Fruit fly (Drosophila melanogaster) whole organism: ENCODE results near the gene Acsf2.

Experiments
- CG8478 ChIP-seq: fragments of >200 bp; optimal IDR thresholded peaks from 2 replicates; lab custom pipeline; 2018; ENCODE audit warnings: inconsistent platforms
- Dll ChIP-seq: fragments of >200 bp; optimal IDR thresholded peaks from 2 replicates; lab custom pipeline; 2017
- EcR ChIP-seq, 2 experiments: fragments of >200 bp; optimal IDR thresholded peaks; 2 replicates each; lab custom pipeline; 2017; ENCODE audit warnings: missing biosample characterization in 2 of 2, missing genetic modification characterization in 2 of 2, missing genetic modification reagents in 2 of 2
- pan ChIP-seq: fragments of >200 bp; optimal IDR thresholded peaks from 2 replicates; lab custom pipeline; 2017
- psq ChIP-seq: fragments of >200 bp; optimal IDR thresholded peaks from 2 replicates; lab custom pipeline; 2017
- usp ChIP-seq: fragments of >200 bp; optimal IDR thresholded peaks from 2 replicates; lab custom pipeline; 2017; ENCODE audit warnings: missing biosample characterization, missing genetic modification characterization, mixed read lengths

Acsf2 gene

dm6 chr2L:5348591-5348990 is 6.6 kb upstream of the Acsf2 start:
- TF ChIP-seq psq (lab: Kevin White, UChicago) = no peak
- no peak for TF ChIP-seq EcR (GFP tag; optimal IDR thresholded peaks at IDR 0.05; lab: Kevin White, UChicago)
- TF ChIP-seq Dll (lab: Kevin White, UChicago) = no peak
- no peak for TF ChIP-seq CG8478 (lab: Kevin White, UChicago)
- no peak for TF ChIP-seq usp (GFP tag; lab: Kevin White, UChicago)
- TF ChIP-seq pan (lab: Kevin White, UChicago) = no peak

- TF ChIP-seq psq (lab: Kevin White, UChicago) = no peak
- TF ChIP-seq pan (lab: Kevin White, UChicago) = no peak
- no peak for TF ChIP-seq EcR (GFP tag; optimal IDR thresholded peaks at IDR 0.05; lab: Kevin White, UChicago)
- no peak for TF ChIP-seq Dll (lab: Kevin White, UChicago)
- no peak for TF ChIP-seq CG8478 (lab: Kevin White, UChicago)
- TF ChIP-seq usp (GFP tag; lab: Kevin White, UChicago) = no peak
These were observed 3.9 kb upstream of the Acsf2 start, which contains the start of gene nompC for dm6 chr2L:5345900-5346299. Gene nompC (plus strand): TSS chr2L:5346200.

DNA sequence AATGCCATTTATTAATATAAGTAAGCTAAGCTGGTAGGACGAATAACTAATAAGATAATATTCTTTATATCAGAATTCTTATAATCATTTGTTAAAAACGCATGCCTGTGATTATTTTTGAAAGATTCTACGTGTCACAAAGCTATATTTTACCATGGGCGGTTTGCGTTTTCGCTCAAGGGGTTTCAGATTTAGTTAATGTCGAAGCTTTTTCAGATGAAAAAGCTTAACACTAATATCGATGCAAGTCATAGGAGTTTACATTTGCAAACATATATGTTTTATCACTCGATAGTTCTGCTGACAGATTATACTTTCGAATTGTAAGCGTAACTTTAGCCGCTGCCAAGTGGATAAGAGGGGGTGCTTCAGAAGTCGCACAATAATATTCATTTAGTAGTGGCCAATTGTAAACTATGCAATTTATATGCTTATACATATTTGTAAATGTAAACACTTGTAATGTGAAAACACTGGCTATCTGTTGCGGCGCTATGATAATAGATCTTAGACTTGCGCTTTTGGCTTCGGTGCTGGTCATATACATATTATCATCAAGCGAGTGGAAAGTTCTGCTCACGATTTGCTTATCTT is 922 bp downstream of the Acsf2 start:
- TF ChIP-seq EcR (GFP tag; optimal IDR thresholded peaks at IDR 0.05; lab: Kevin White, UChicago) (no peak), psq (lab: Kevin White, UChicago) (no peak), CG8478 (lab: Kevin White, UChicago) (no peak), Dll (lab: Kevin White, UChicago) (no peak), pan (lab: Kevin White, UChicago) (no peak), usp (GFP tag; lab: Kevin White, UChicago) (no peak)

- TF ChIP-seq psq (lab: Kevin White, UChicago) = no peak
- TF ChIP-seq Dll (lab: Kevin White, UChicago) = no peak
- no peak for TF ChIP-seq usp (GFP tag; lab: Kevin White, UChicago)
- no peak for TF ChIP-seq CG8478 (lab: Kevin White, UChicago)
- TF ChIP-seq pan (lab: Kevin White, UChicago) = no peak
- TF ChIP-seq EcR (GFP tag; optimal IDR thresholded peaks at IDR 0.05; lab: Kevin White, UChicago) = no peak
These were observed 3.4 kb downstream of the Acsf2 start for dm6 chr2L:5338721-5339036.

dm6 chr2L:5338024-5338720 is 3.9 kb downstream of the Acsf2 start, which contains the start of gene fusl:
Gene fusl (minus strand): TSS chr2L:5338073.
- TF ChIP-seq usp (GFP tag; lab: Kevin White, UChicago) (no peak), Dll (lab: Kevin White, UChicago) (no peak), psq (lab: Kevin White, UChicago) (no peak), EcR (GFP tag; optimal IDR thresholded peaks at IDR 0.05; lab: Kevin White, UChicago) (no peak), pan (lab: Kevin White, UChicago) (no peak), CG8478 (lab: Kevin White, UChicago) (no peak)

dm6 chr2L:5337159-5337558 is 4.9 kb downstream of the Acsf2 start:
- TF ChIP-seq CG8478 (lab: Kevin White, UChicago) = no peak
- TF ChIP-seq Dll (lab: Kevin White, UChicago) = no peak
- TF ChIP-seq usp (GFP tag; lab: Kevin White, UChicago) = no peak
- no peak for TF ChIP-seq psq (lab: Kevin White, UChicago)
- no peak for TF ChIP-seq pan (lab: Kevin White, UChicago)
- no peak for TF ChIP-seq EcR (GFP tag; optimal IDR thresholded peaks at IDR 0.05; lab: Kevin White, UChicago)

DNA sequence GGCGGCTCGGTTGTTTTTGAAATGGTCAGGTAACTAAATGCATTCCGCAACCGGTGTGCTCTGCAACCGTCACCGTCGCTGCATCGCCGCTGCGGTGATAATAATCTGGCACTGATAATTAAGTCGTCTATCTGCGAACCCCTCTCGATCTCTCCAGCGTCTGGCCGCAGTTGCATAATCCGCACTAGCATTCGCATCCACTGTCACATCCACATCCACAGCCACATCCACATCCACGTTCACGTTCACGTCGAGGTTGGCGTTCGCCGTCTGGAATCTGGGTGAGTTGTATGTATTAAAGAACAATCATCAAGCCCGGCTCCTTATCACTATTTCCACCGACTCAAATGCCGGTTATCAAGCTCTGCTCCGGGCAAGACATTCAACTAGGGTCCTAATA is 9.5 kb downstream of the Acsf2 start:
- TF ChIP-seq CG8478 (lab: Kevin White, UChicago) (no peak), Dll (lab: Kevin White, UChicago) (no peak), psq (lab: Kevin White, UChicago) (no peak), usp (GFP tag; lab: Kevin White, UChicago) (no peak), EcR (GFP tag; optimal IDR thresholded peaks at IDR 0.05; lab: Kevin White, UChicago) (no peak), pan (lab: Kevin White, UChicago) (no peak)

- TF ChIP-seq usp (GFP tag; lab: Kevin White, UChicago) (no peak), EcR (GFP tag; optimal IDR thresholded peaks at IDR 0.05; lab: Kevin White, UChicago) (no peak), CG8478 (lab: Kevin White, UChicago) (no peak), pan (lab: Kevin White, UChicago) (no peak), Dll (lab: Kevin White, UChicago) (no peak), psq (lab: Kevin White, UChicago) (no peak)
These were observed 12.5 kb downstream of the Acsf2 start, which contains the start of gene TotM for dm6 chr2L:5329557-5329956. Gene TotM (plus strand): TSS chr2L:5329857.

dm6 chr2L:5328829-5329499 is 13.1 kb downstream of the Acsf2 start, which contains the start of gene CG14022:
Gene CG14022 (minus strand): TSS chr2L:5328879.
- TF ChIP-seq EcR (GFP tag; optimal IDR thresholded peaks at IDR 0.05; lab: Kevin White, UChicago) (no peak), Dll (lab: Kevin White, UChicago) (no peak), usp (GFP tag; lab: Kevin White, UChicago) (no peak), pan (lab: Kevin White, UChicago) (no peak), psq (lab: Kevin White, UChicago) (no peak), CG8478 (lab: Kevin White, UChicago) (no peak)

DNA sequence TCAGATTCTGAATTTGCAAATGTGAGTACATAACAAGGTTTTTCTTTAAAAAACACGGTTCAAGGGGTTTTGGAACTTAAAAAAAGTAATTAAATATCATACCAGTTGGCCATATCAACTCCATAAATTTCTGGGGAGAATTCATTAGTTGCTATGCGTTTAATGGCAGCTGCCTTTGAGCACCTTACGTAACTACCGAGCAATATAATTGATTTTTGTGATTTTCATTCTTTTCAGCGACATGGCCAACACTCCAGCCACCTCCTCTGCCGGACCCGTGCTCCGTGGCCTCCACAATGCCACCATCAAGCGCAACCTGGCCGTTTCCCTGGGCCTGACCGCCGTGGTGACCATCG is 14.8 kb downstream of the Acsf2 start:
- no peak for TF ChIP-seq pan (lab: Kevin White, UChicago)
- TF ChIP-seq usp (GFP tag; lab: Kevin White, UChicago) = no peak
- TF ChIP-seq psq (lab: Kevin White, UChicago) = no peak
- TF ChIP-seq EcR (GFP tag; optimal IDR thresholded peaks at IDR 0.05; lab: Kevin White, UChicago) = no peak
- no peak for TF ChIP-seq CG8478 (lab: Kevin White, UChicago)
- no peak for TF ChIP-seq Dll (lab: Kevin White, UChicago)
